Fruit fly (Drosophila melanogaster): Measurements from ENCODE around the gene CG12708.
A peak's percentile ranks its signal among the peaks of the same experiment; 100 is the strongest.

Gene CG12708

dm6 chrX:15696854-15697540, 21.7 kb downstream of the CG12708 start, which contains the start of gene CG8128:
CG8128 (plus strand) TSS chrX:15697494.
- TF ChIP-seq tj (GFP tag; optimal IDR thresholded peaks at IDR 0.05) (peak; percentile 57), CG5204 (GFP tag; optimal IDR thresholded peaks at IDR 0.05) (peak; percentile 33), Mnt (GFP tag; optimal IDR thresholded peaks at IDR 0.05) (no peak), CG1620 (GFP tag; optimal IDR thresholded peaks at IDR 0.05) (peak; percentile 35), toe (GFP tag; optimal IDR thresholded peaks at IDR 0.05) (peak; percentile 57), kay (GFP tag; ENCODE audit: borderline replicate concordance) (no peak), ovo (GFP tag; optimal IDR thresholded peaks at IDR 0.05) (peak; percentile 16)

- TF ChIP-seq CG5204 (GFP tag; optimal IDR thresholded peaks at IDR 0.05) (peak; percentile 61), CG14711 (tag; optimal IDR thresholded peaks at IDR 0.05) (peak; percentile 95), Crg-1 (GFP tag; optimal IDR thresholded peaks at IDR 0.05) (peak; percentile 75), cnc (optimal IDR thresholded peaks at IDR 0.05) (no peak), CG1620 (GFP tag; optimal IDR thresholded peaks at IDR 0.05) (peak; percentile 81), CG7101 (tag; optimal IDR thresholded peaks at IDR 0.05) (peak; percentile 96), pad (GFP tag; optimal IDR thresholded peaks at IDR 0.05) (peak; percentile 83), bab1 (GFP tag; optimal IDR thresholded peaks at IDR 0.05) (peak; percentile 96), Mnt (GFP tag; optimal IDR thresholded peaks at IDR 0.05) (peak; percentile 91), CG33017 (tag; optimal IDR thresholded peaks at IDR 0.05) (peak; percentile 90), Hr96 (GFP tag; optimal IDR thresholded peaks at IDR 0.05) (no peak), ovo (GFP tag; optimal IDR thresholded peaks at IDR 0.05) (peak; percentile 76), tj (GFP tag; optimal IDR thresholded peaks at IDR 0.05) (peak; percentile 73), CG7045 (GFP tag; optimal IDR thresholded peaks at IDR 0.05) (peak; percentile 85), CG12768 (GFP tag; optimal IDR thresholded peaks at IDR 0.05) (peak; percentile 73), toe (GFP tag; optimal IDR thresholded peaks at IDR 0.05) (no peak), Clk (GFP tag; optimal IDR thresholded peaks at IDR 0.05) (peak; percentile 59), kay (GFP tag; ENCODE audit: borderline replicate concordance) (no peak), CG11617 (GFP tag; optimal IDR thresholded peaks at IDR 0.05) (peak; percentile 91), cic (GFP tag; optimal IDR thresholded peaks at IDR 0.05) (peak; percentile 80)
These were observed 22.4 kb downstream of the CG12708 start for dm6 chrX:15697581-15698208.

- TF ChIP-seq Mnt (GFP tag; optimal IDR thresholded peaks at IDR 0.05) (peak; percentile 13), CG1620 (GFP tag; optimal IDR thresholded peaks at IDR 0.05) (no peak), bab1 (GFP tag; optimal IDR thresholded peaks at IDR 0.05) (peak; percentile 64), CG14711 (tag; optimal IDR thresholded peaks at IDR 0.05) (peak; percentile 1)
These were observed 25.8 kb downstream of the CG12708 start, which contains the start of gene CG9240 for dm6 chrX:15701047-15701446. CG9240 (minus strand) TSS chrX:15701259.

- no peak for TF ChIP-seq Clk (GFP tag; optimal IDR thresholded peaks at IDR 0.05)
- TF ChIP-seq Mnt (GFP tag; optimal IDR thresholded peaks at IDR 0.05), result peak; percentile 71
- peak; percentile 73 for TF ChIP-seq CG7101 (tag; optimal IDR thresholded peaks at IDR 0.05)
- no peak for TF ChIP-seq CG5204 (GFP tag; optimal IDR thresholded peaks at IDR 0.05)
- TF ChIP-seq pad (GFP tag; optimal IDR thresholded peaks at IDR 0.05), result peak; percentile 58
- TF ChIP-seq kay (GFP tag; ENCODE audit: borderline replicate concordance), result no peak
- peak; percentile 47 for TF ChIP-seq tj (GFP tag; optimal IDR thresholded peaks at IDR 0.05)
- no peak for TF ChIP-seq Hr96 (GFP tag; optimal IDR thresholded peaks at IDR 0.05)
- TF ChIP-seq CG11617 (GFP tag; optimal IDR thresholded peaks at IDR 0.05), result peak; percentile 66
- peak; percentile 60 for TF ChIP-seq CG14711 (tag; optimal IDR thresholded peaks at IDR 0.05)
- TF ChIP-seq Crg-1 (GFP tag; optimal IDR thresholded peaks at IDR 0.05), result peak; percentile 61
- no peak for TF ChIP-seq CG33017 (tag; optimal IDR thresholded peaks at IDR 0.05)
- peak; percentile 55 for TF ChIP-seq bab1 (GFP tag; optimal IDR thresholded peaks at IDR 0.05)
- TF ChIP-seq ovo (GFP tag; optimal IDR thresholded peaks at IDR 0.05), result no peak
- no peak for TF ChIP-seq cnc (optimal IDR thresholded peaks at IDR 0.05)
- TF ChIP-seq CG12768 (GFP tag; optimal IDR thresholded peaks at IDR 0.05), result peak; percentile 10
- TF ChIP-seq CG7045 (GFP tag; optimal IDR thresholded peaks at IDR 0.05), result peak; percentile 53
- TF ChIP-seq toe (GFP tag; optimal IDR thresholded peaks at IDR 0.05), result peak; percentile 72
- peak; percentile 70 for TF ChIP-seq CG1620 (GFP tag; optimal IDR thresholded peaks at IDR 0.05)
These were observed 28.5 kb downstream of the CG12708 start, which contains the start of the genes Pis and Hap40 for dm6 chrX:15703720-15704206. Pis (minus strand) TSS chrX:15703770. Hap40 (plus strand) TSS chrX:15704125.

- TF ChIP-seq CG14711 (tag; optimal IDR thresholded peaks at IDR 0.05), result no peak
- no peak for TF ChIP-seq CG11617 (GFP tag; optimal IDR thresholded peaks at IDR 0.05)
- TF ChIP-seq tj (GFP tag; optimal IDR thresholded peaks at IDR 0.05), result peak; percentile 90
- TF ChIP-seq ovo (GFP tag; optimal IDR thresholded peaks at IDR 0.05), result no peak
- TF ChIP-seq CG7045 (GFP tag; optimal IDR thresholded peaks at IDR 0.05), result no peak
These were observed 34.3 kb downstream of the CG12708 start for dm6 chrX:15709624-15709983.

- TF ChIP-seq kay (GFP tag; ENCODE audit: borderline replicate concordance) (no peak), CG1620 (GFP tag; optimal IDR thresholded peaks at IDR 0.05) (no peak), CG33017 (tag; optimal IDR thresholded peaks at IDR 0.05) (no peak), Hr96 (GFP tag; optimal IDR thresholded peaks at IDR 0.05) (no peak), CG7101 (tag; optimal IDR thresholded peaks at IDR 0.05) (no peak), Crg-1 (GFP tag; optimal IDR thresholded peaks at IDR 0.05) (no peak), CG11617 (GFP tag; optimal IDR thresholded peaks at IDR 0.05) (peak; percentile 16), CG7045 (GFP tag; optimal IDR thresholded peaks at IDR 0.05) (no peak), CG14711 (tag; optimal IDR thresholded peaks at IDR 0.05) (no peak), toe (GFP tag; optimal IDR thresholded peaks at IDR 0.05) (no peak), cnc (optimal IDR thresholded peaks at IDR 0.05) (no peak), cic (GFP tag; optimal IDR thresholded peaks at IDR 0.05) (peak; percentile 43), tj (GFP tag; optimal IDR thresholded peaks at IDR 0.05) (peak; percentile 83), Clk (GFP tag; optimal IDR thresholded peaks at IDR 0.05) (no peak), pad (GFP tag; optimal IDR thresholded peaks at IDR 0.05) (peak; percentile 41), CG12768 (GFP tag; optimal IDR thresholded peaks at IDR 0.05) (no peak), ovo (GFP tag; optimal IDR thresholded peaks at IDR 0.05) (peak; percentile 99), Mnt (GFP tag; optimal IDR thresholded peaks at IDR 0.05) (peak; percentile 99), bab1 (GFP tag; optimal IDR thresholded peaks at IDR 0.05) (no peak), CG5204 (GFP tag; optimal IDR thresholded peaks at IDR 0.05) (no peak)
These were observed 34.9 kb downstream of the CG12708 start, which contains the start of the genes CG9281 and CG15601 for dm6 chrX:15709984-15710750. CG9281 (minus strand) TSS chrX:15710539. CG15601 (plus strand) TSS chrX:15710647.

All from whole organism, adult.